Fruit fly (Drosophila melanogaster) whole organism, embryonic: ENCODE data around the gene CG32544.

Experiments used
- Bgb ChIP-seq: fragments of 200-800 bp; sonication (Bioruptor generic); IDR thresholded peaks from 2 replicates; pipeline ENCODE4 v1.3.6; 2022; ENCODE audit warnings: missing biosample characterization, missing genetic modification characterization; ENCODE audit not compliant: partially characterized antibody
- CG11696 ChIP-seq: fragments of 200-800 bp; sonication (Bioruptor generic); IDR thresholded peaks from 2 replicates; pipeline ENCODE4 v1.3.6; 2022; ENCODE audit warnings: missing biosample characterization, missing genetic modification characterization
- CG14050 ChIP-seq: fragments of 200-800 bp; sonication (Bioruptor generic); IDR thresholded peaks from 3 replicates; pipeline ENCODE4 v1.3.6; 2022; ENCODE audit warnings: missing biosample characterization, missing genetic modification characterization
- CG14667 ChIP-seq: fragments of 200-800 bp; sonication (Bioruptor generic); IDR thresholded peaks from 2 replicates; pipeline ENCODE4 v1.3.6; 2022; ENCODE audit warnings: missing biosample characterization, missing genetic modification characterization
- CG17802 ChIP-seq: fragments of 200-800 bp; sonication (Bioruptor generic); optimal IDR thresholded peaks from 2 replicates; lab custom pipeline; 2018; ENCODE audit warnings: missing biosample characterization, mild to moderate bottlenecking, missing genetic modification characterization, moderate library complexity
- CG6272 ChIP-seq: fragments of 200-800 bp; sonication (Bioruptor generic); IDR thresholded peaks from 2 replicates; pipeline ENCODE4 v1.3.6; 2022; ENCODE audit warnings: missing biosample characterization, missing genetic modification characterization
- CHES-1-like ChIP-seq: fragments of 200-800 bp; sonication (Bioruptor generic); optimal IDR thresholded peaks from 2 replicates; lab custom pipeline; 2016; ENCODE audit warnings: missing biosample characterization, missing genetic modification characterization
- Nf-YA ChIP-seq: fragments of 200-800 bp; sonication (Bioruptor generic); IDR thresholded peaks from 2 replicates; pipeline ENCODE4 v1.3.6; 2022; ENCODE audit warnings: missing biosample characterization, missing genetic modification characterization
- Ssrp ChIP-seq: fragments of 200-800 bp; sonication (Bioruptor generic); optimal IDR thresholded peaks from 2 replicates; lab custom pipeline; 2018; ENCODE audit warnings: missing biosample characterization, mild to moderate bottlenecking, missing genetic modification characterization, moderate library complexity
- caup ChIP-seq: fragments of 200-800 bp; sonication (Bioruptor generic); optimal IDR thresholded peaks from 3 replicates; lab custom pipeline; 2017; ENCODE audit warnings: missing biosample characterization, mild to moderate bottlenecking, missing genetic modification characterization, moderate library complexity; ENCODE audit not compliant: severe bottlenecking
- prd ChIP-seq, 3 experiments: fragments of >200 bp in 2 of 3; fragments of 200-800 bp in 1 of 3; sonication (Bioruptor generic) in 1 of 3; optimal IDR thresholded peaks in 2 of 3; IDR thresholded peaks in 1 of 3; 2 replicates in 2 of 3; 3 replicates in 1 of 3; pipeline versions ENCODE4 v1.3.6 to Lab custom; 2017 to 2022; ENCODE audit warnings: missing biosample characterization in 1 of 3, missing genetic modification characterization in 1 of 3
- tin ChIP-seq: fragments of 200-800 bp; sonication (Bioruptor generic); optimal IDR thresholded peaks from 3 replicates; lab custom pipeline; 2016; ENCODE audit warnings: missing biosample characterization, missing genetic modification characterization
- wor ChIP-seq: fragments of 200-800 bp; sonication (Bioruptor generic); IDR thresholded peaks from 2 replicates; pipeline ENCODE4 v1.3.6; 2022; ENCODE audit warnings: missing biosample characterization, missing genetic modification characterization

dm6 chrX:18830396-18830795 lies 29.7 kb upstream of the CG32544 start, which contains the start of gene CG7101:
- TF ChIP-seq wor (GFP tag; lab: Robert Waterston, UW) (no peak), tin (GFP tag; lab: Kevin White, UChicago) (no peak), CHES-1-like (GFP tag; lab: Kevin White, UChicago) (no peak), Nf-YA (GFP tag; lab: Robert Waterston, UW) (no peak), CG11696 (GFP tag; lab: Robert Waterston, UW) (no peak), CG6272 (GFP tag; lab: Robert Waterston, UW) (no peak), CG14050 (GFP tag; lab: Robert Waterston, UW) (no peak), CG17802 (no peak), prd (optimal IDR thresholded peaks at IDR 0.05; lab: Kevin White, UChicago) (no peak), prd (GFP tag; IDR thresholded peaks at IDR 0.05; lab: Robert Waterston, UW) (no peak), caup (GFP tag; lab: Kevin White, UChicago) (no peak), Ssrp (no peak), CG14667 (GFP tag; lab: Robert Waterston, UW) (no peak), Bgb (GFP tag; lab: Robert Waterston, UW) (peak; percentile 79)
